Worm (Caenorhabditis elegans) whole organism, young adult: ENCODE measurements around the gene F48F7.5.

Experiments used
- B0035.1 ChIP-seq: sonication (generic microtip); optimal IDR thresholded peaks from 2 replicates; lab custom pipeline; 2016; ENCODE audit warnings: missing genetic modification characterization, mild to moderate bottlenecking, missing compliant biosample characterization, missing genotype, missing genetic modification reagents
- B0261.1 ChIP-seq: sonication (generic microtip); optimal IDR thresholded peaks from 2 replicates; lab custom pipeline; 2016; ENCODE audit warnings: mild to moderate bottlenecking, missing genetic modification characterization, moderate library complexity, missing compliant biosample characterization
- C17E4.6 ChIP-seq: fragments of 200-800 bp; sonication (Bioruptor generic); IDR thresholded peaks from 2 replicates; pipeline ENCODE4 v1.3.6; 2022; ENCODE audit warnings: missing genetic modification reagents, missing genetic modification characterization, missing compliant biosample characterization
- F10E7.11 ChIP-seq: sonication (generic microtip); optimal IDR thresholded peaks from 2 replicates; lab custom pipeline; 2017; ENCODE audit warnings: mild to moderate bottlenecking, missing genetic modification characterization, moderate library complexity, missing compliant biosample characterization
- F22D6.2 ChIP-seq: sonication (generic microtip); optimal IDR thresholded peaks from 2 replicates; lab custom pipeline; 2016; ENCODE audit warnings: mild to moderate bottlenecking, missing genetic modification characterization, missing compliant biosample characterization
- F39B2.1 ChIP-seq: fragments of 200-800 bp; sonication (Bioruptor generic); IDR thresholded peaks from 2 replicates; pipeline ENCODE4 v1.3.6; 2022; ENCODE audit warnings: missing genetic modification reagents, missing genetic modification characterization, missing compliant biosample characterization
- K11D2.4 ChIP-seq: fragments of 200-800 bp; sonication (Bioruptor generic); IDR thresholded peaks from 2 replicates; pipeline ENCODE4 v1.3.6; 2022; ENCODE audit warnings: missing genetic modification reagents, missing genetic modification characterization, missing compliant biosample characterization
- K12H6.12 ChIP-seq: fragments of 200-800 bp; sonication (Bioruptor generic); optimal IDR thresholded peaks from 2 replicates; lab custom pipeline; 2018; ENCODE audit warnings: mild to moderate bottlenecking, missing genetic modification characterization, missing compliant biosample characterization
- T07F8.4 ChIP-seq: sonication (generic microtip); optimal IDR thresholded peaks from 2 replicates; lab custom pipeline; 2016; ENCODE audit warnings: mild to moderate bottlenecking, missing genetic modification characterization, moderate library complexity, missing compliant biosample characterization
- ZK185.1 ChIP-seq: sonication (generic microtip); optimal IDR thresholded peaks from 2 replicates; lab custom pipeline; 2016; ENCODE audit warnings: mild to moderate bottlenecking, missing genetic modification characterization, missing compliant biosample characterization; ENCODE audit not compliant: poor library complexity, severe bottlenecking
- atf-7 ChIP-seq: sonication (generic microtip); optimal IDR thresholded peaks from 2 replicates; lab custom pipeline; 2017; ENCODE audit warnings: mild to moderate bottlenecking, missing genetic modification characterization, missing compliant biosample characterization
- attf-6 ChIP-seq: fragments of 200-800 bp; sonication (Bioruptor generic); IDR thresholded peaks from 2 replicates; pipeline ENCODE4 v1.3.6; 2022; ENCODE audit warnings: missing genetic modification reagents, missing genetic modification characterization, missing compliant biosample characterization
- bed-2 ChIP-seq: fragments of 200-800 bp; sonication (Bioruptor generic); IDR thresholded peaks from 2 replicates; pipeline ENCODE4 v1.3.6; 2022; ENCODE audit warnings: missing genetic modification reagents, missing genetic modification characterization, missing compliant biosample characterization
- ceh-27 ChIP-seq: fragments of 200-800 bp; sonication (Bioruptor generic); optimal IDR thresholded peaks from 2 replicates; lab custom pipeline; 2018; ENCODE audit warnings: mild to moderate bottlenecking, missing genetic modification characterization, moderate library complexity, missing compliant biosample characterization
- ceh-40 ChIP-seq: fragments of 200-800 bp; sonication (Bioruptor generic); IDR thresholded peaks from 2 replicates; pipeline ENCODE4 v1.3.6; 2022; ENCODE audit warnings: missing genetic modification characterization, missing compliant biosample characterization
- ceh-91 ChIP-seq: fragments of 200-800 bp; sonication (Bioruptor generic); IDR thresholded peaks from 2 replicates; pipeline ENCODE4 v1.3.6; 2022; ENCODE audit warnings: missing genetic modification reagents, missing genetic modification characterization, missing compliant biosample characterization
- dox-1 ChIP-seq: fragments of 200-800 bp; sonication (Bioruptor generic); IDR thresholded peaks from 2 replicates; pipeline ENCODE4 v1.3.6; 2022; ENCODE audit warnings: missing genetic modification reagents, missing genetic modification characterization, missing compliant biosample characterization
- dpl-1 ChIP-seq: fragments of 150-350 bp; optimal IDR thresholded peaks from 2 replicates; lab custom pipeline; 2014; ENCODE audit warnings: missing biosample characterization, missing genetic modification reagents, missing genetic modification characterization
- egl-44 ChIP-seq: fragments of 200-800 bp; sonication (Bioruptor generic); IDR thresholded peaks from 2 replicates; pipeline ENCODE4 v1.3.6; 2022; ENCODE audit warnings: missing genetic modification reagents, missing genetic modification characterization, missing compliant biosample characterization
- ekl-4 ChIP-seq: fragments of 200-800 bp; sonication (Bioruptor generic); IDR thresholded peaks from 2 replicates; pipeline ENCODE4 v1.3.6; 2022; ENCODE audit warnings: missing genetic modification reagents, missing genetic modification characterization, missing compliant biosample characterization
- ets-4 ChIP-seq: fragments of 200-800 bp; sonication (Bioruptor generic); optimal IDR thresholded peaks from 2 replicates; lab custom pipeline; 2018; ENCODE audit warnings: mild to moderate bottlenecking, missing genetic modification characterization, missing compliant biosample characterization
- hlh-26 ChIP-seq: fragments of 200-800 bp; sonication (Bioruptor generic); conservative IDR thresholded peaks from 2 replicates; pipeline ENCODE4 v1.3.6; 2022; ENCODE audit warnings: missing genetic modification reagents, missing genetic modification characterization, missing compliant biosample characterization
- hmg-20 ChIP-seq: fragments of 200-800 bp; sonication (Bioruptor generic); IDR thresholded peaks from 2 replicates; pipeline ENCODE4 v1.3.6; 2022; ENCODE audit warnings: missing genetic modification reagents, missing genetic modification characterization, missing compliant biosample characterization
- hsf-1 ChIP-seq: fragments of 200-800 bp; sonication (Bioruptor generic); IDR thresholded peaks from 2 replicates; pipeline ENCODE4 v1.3.6; 2022; ENCODE audit warnings: missing genetic modification reagents, missing genetic modification characterization, missing compliant biosample characterization
- let-526 ChIP-seq: fragments of 200-800 bp; sonication (Bioruptor generic); IDR thresholded peaks from 2 replicates; pipeline ENCODE4 v1.3.6; 2022; ENCODE audit warnings: missing genetic modification reagents, missing genetic modification characterization, missing compliant biosample characterization
- let-607 ChIP-seq, 2 experiments: fragments of 200-800 bp in 1 of 2; sonication (Bioruptor generic) in 1 of 2; sonication (generic microtip) in 1 of 2; optimal IDR thresholded peaks; 2 replicates each; lab custom pipeline; 2016 to 2018; ENCODE audit warnings: mild to moderate bottlenecking in 2 of 2, missing compliant biosample characterization in 2 of 2, missing genetic modification characterization in 2 of 2, moderate library complexity in 2 of 2, missing genotype in 1 of 2
- lin-26 ChIP-seq: fragments of 200-800 bp; sonication (Bioruptor generic); IDR thresholded peaks from 2 replicates; pipeline ENCODE4 v1.3.6; 2022; ENCODE audit warnings: missing genetic modification reagents, missing genetic modification characterization, missing compliant biosample characterization
- lsl-1 ChIP-seq: fragments of 200-800 bp; sonication (Bioruptor generic); optimal IDR thresholded peaks from 2 replicates; lab custom pipeline; 2018; ENCODE audit warnings: mild to moderate bottlenecking, missing genetic modification characterization, moderate library complexity, missing compliant biosample characterization
- lsy-27 ChIP-seq: sonication (generic microtip); optimal IDR thresholded peaks from 2 replicates; lab custom pipeline; 2017; ENCODE audit warnings: missing genetic modification characterization, mild to moderate bottlenecking, missing compliant biosample characterization, antibody characterized with exemption, missing genotype, borderline replicate concordance; ENCODE audit not compliant: insufficient read depth
- mcd-1 ChIP-seq: fragments of 200-800 bp; sonication (Bioruptor generic); IDR thresholded peaks from 2 replicates; pipeline ENCODE4 v1.3.6; 2022; ENCODE audit warnings: missing genetic modification reagents, missing genetic modification characterization, missing compliant biosample characterization
- mes-4 ChIP-seq: sonication (generic microtip); optimal IDR thresholded peaks from 2 replicates; lab custom pipeline; 2016; ENCODE audit warnings: missing genotype, missing genetic modification characterization, missing compliant biosample characterization
- mxl-1 ChIP-seq: sonication (generic microtip); optimal IDR thresholded peaks from 2 replicates; lab custom pipeline; 2016; ENCODE audit warnings: missing genetic modification characterization, missing compliant biosample characterization
- nfya-1 ChIP-seq: sonication (generic microtip); optimal IDR thresholded peaks from 2 replicates; lab custom pipeline; 2017; ENCODE audit warnings: antibody characterized with exemption, missing compliant biosample characterization, missing genetic modification characterization, borderline replicate concordance; ENCODE audit not compliant: insufficient read depth
- nhr-179 ChIP-seq: sonication (generic microtip); optimal IDR thresholded peaks from 2 replicates; lab custom pipeline; 2016; ENCODE audit warnings: mild to moderate bottlenecking, missing genetic modification characterization, missing compliant biosample characterization
- nhr-80 ChIP-seq: sonication (generic microtip); optimal IDR thresholded peaks from 2 replicates; lab custom pipeline; 2016; ENCODE audit warnings: missing genetic modification characterization, missing compliant biosample characterization
- repo-1 ChIP-seq: sonication (generic microtip); optimal IDR thresholded peaks from 2 replicates; lab custom pipeline; 2017; ENCODE audit warnings: mild to moderate bottlenecking, missing genetic modification characterization, missing compliant biosample characterization
- snpc-3.4 ChIP-seq: sonication (generic microtip); optimal IDR thresholded peaks from 2 replicates; lab custom pipeline; 2017; ENCODE audit warnings: missing genetic modification characterization, mild to moderate bottlenecking, missing compliant biosample characterization, antibody characterized with exemption, moderate library complexity, missing genotype, missing genetic modification reagents
- unc-130 ChIP-seq: sonication (generic microtip); optimal IDR thresholded peaks from 2 replicates; lab custom pipeline; 2016; ENCODE audit warnings: missing genetic modification reagents, missing genetic modification characterization, missing compliant biosample characterization
- unc-62 ChIP-seq: fragments of 150-350 bp; optimal IDR thresholded peaks from 2 replicates; lab custom pipeline; 2014; ENCODE audit warnings: missing biosample characterization, missing genetic modification reagents, missing genetic modification characterization
- xnd-1 ChIP-seq: sonication (generic microtip); optimal IDR thresholded peaks from 2 replicates; lab custom pipeline; 2016; ENCODE audit warnings: missing genotype, missing genetic modification reagents, missing genetic modification characterization, missing compliant biosample characterization
- zfh-2 ChIP-seq: fragments of 200-800 bp; sonication (Bioruptor generic); conservative IDR thresholded peaks from 2 replicates; pipeline ENCODE4 v1.3.6; 2022; ENCODE audit warnings: missing genetic modification reagents, missing genetic modification characterization, missing compliant biosample characterization
- ztf-26 ChIP-seq: sonication (generic microtip); optimal IDR thresholded peaks from 2 replicates; lab custom pipeline; 2017; ENCODE audit warnings: missing genetic modification characterization, missing compliant biosample characterization
- ztf-3 ChIP-seq: fragments of 200-800 bp; sonication (Bioruptor generic); optimal IDR thresholded peaks from 2 replicates; lab custom pipeline; 2018; ENCODE audit warnings: mild to moderate bottlenecking, missing genetic modification characterization, missing compliant biosample characterization

The F48F7.5 gene

DNA sequence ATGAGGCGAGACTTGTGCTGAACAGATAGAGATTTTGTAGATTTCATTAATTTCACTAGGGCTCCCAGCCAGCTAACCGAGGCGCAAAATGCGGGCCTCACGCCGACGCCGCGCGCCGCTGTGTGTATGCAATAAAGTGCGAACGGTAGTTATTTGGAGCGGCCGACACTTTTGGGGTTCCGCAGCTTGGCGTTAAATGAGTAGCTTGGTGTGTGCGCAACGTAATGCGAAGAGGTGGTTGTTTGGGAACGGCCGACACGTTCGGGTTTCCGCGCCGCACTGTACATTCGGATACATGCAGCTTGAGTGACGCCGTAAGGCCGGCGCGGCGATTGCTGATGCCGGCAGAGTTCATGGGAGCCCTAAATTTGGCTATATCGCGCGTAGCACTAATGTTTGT lies 32.7 kb downstream of the F48F7.5 start (continued):
- TF ChIP-seq mes-4 (tag; lab: Kevin White, UChicago): no peak
- no peak for TF ChIP-seq let-607 (tag; optimal IDR thresholded peaks at IDR 0.05; lab: Kevin White, UChicago)
- TF ChIP-seq, all 124 proteins: peak for 4

DNA sequence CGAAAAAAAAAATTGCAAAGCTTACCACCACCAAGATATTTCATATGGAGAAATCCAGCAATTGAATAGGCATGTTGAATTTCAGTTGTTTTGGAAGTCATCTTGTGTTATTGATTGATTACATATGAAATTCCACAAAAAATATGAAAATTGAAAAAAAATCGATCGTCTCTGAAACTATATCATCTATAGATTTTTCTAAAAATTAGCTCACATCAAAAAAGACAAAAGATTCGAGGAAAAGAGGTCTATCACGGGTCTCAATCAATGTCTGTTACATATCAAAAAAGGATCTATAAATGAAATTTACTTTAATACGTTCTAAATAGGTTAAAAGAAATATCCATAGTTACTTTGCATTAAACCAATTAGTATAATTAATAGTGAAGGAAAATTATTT lies 37.0 kb downstream of the F48F7.5 start, which contains the start of gene tbc-19:
Gene tbc-19, minus strand, starts transcription at position 101 of the 400 bp plus-strand sequence.
- no peak for TF ChIP-seq unc-130 (GFP tag; lab: Kevin White, UChicago)
- no peak for TF ChIP-seq K11D2.4
- TF ChIP-seq T07F8.4: no peak
- TF ChIP-seq bed-2 (GFP tag; lab: Robert Waterston, UW): no peak
- no peak for TF ChIP-seq mes-4 (tag; lab: Kevin White, UChicago)
- TF ChIP-seq repo-1 (tag; lab: Kevin White, UChicago): no peak
- no peak for TF ChIP-seq egl-44 (GFP tag; lab: Robert Waterston, UW)
- TF ChIP-seq atf-7: no peak
- no peak for TF ChIP-seq B0261.1 (tag; lab: Kevin White, UChicago)
- no peak for TF ChIP-seq hsf-1 (GFP tag; lab: Robert Waterston, UW)
- TF ChIP-seq F39B2.1 (GFP tag; lab: Robert Waterston, UW): no peak
- no peak for TF ChIP-seq nfya-1 (tag; lab: Kevin White, UChicago)
- no peak for TF ChIP-seq ZK185.1 (tag; lab: Kevin White, UChicago)
- no peak for TF ChIP-seq B0035.1
- TF ChIP-seq ceh-27: no peak
- no peak for TF ChIP-seq dox-1

DNA sequence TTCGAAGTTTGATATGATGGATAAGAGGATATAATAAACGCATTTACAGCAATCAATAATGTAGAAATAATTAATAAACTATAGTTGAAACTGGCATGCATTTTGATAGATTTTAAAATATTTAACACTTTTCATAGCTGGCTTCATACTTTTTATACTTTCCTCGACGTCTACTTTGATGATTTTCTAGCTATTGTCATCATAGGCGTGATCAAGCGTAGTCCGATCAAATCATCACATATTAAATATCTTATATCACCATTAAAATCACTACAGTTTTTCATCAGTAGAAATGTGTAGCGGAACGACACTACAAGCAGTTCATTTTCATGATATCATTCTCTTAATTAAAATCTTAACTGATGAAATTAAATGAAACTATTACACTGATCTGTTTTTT lies 39.9 kb downstream of the F48F7.5 start, which contains the start of gene C04C11.25:
Gene C04C11.25, minus strand, starts transcription at position 101 of the 400 bp plus-strand sequence.
- no peak for TF ChIP-seq ekl-4 (GFP tag; lab: Robert Waterston, UW)
- TF ChIP-seq, all 124 proteins: peak for 0

DNA sequence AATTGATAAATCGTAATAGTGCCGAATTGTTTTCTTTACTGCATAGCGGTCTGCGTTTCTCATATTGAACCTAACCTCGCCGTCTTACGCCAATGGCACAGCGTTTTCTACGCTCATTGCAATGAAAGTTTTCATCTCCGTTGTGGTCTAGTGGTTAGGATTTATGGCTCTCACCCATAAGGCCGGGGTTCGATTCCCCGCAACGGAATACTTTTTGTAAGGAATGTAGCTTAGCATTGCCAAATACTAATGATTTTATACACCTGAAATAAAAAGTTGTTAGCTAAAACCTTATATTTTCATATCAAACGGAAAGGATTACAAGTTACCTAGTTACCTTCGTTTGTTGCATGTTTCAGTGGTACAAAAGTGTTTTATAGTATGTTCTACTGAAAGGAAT lies 40.4 kb downstream of the F48F7.5 start:
- TF ChIP-seq K12H6.12 (tag; lab: Kevin White, UChicago) (peak; percentile 45), let-526 (GFP tag; lab: Robert Waterston, UW) (peak; percentile 44; the same call in 1 of the 2 replicates), attf-6 (GFP tag; lab: Robert Waterston, UW) (0 out of 2 replicates have a peak, but pooled peaks have one; percentile 48), ceh-91 (no peak), mes-4 (tag; lab: Kevin White, UChicago) (peak; percentile 77), ztf-3 (GFP tag; lab: Kevin White, UChicago) (peak; percentile 63), lsl-1 (GFP tag; lab: Kevin White, UChicago) (no peak), nhr-179 (tag; lab: Kevin White, UChicago) (no peak), repo-1 (tag; lab: Kevin White, UChicago) (peak; percentile 7), mxl-1 (tag; lab: Kevin White, UChicago) (peak; percentile 79), F22D6.2 (peak; percentile 38), hlh-26 (GFP tag; lab: Robert Waterston, UW) (no peak), snpc-3.4 (tag; lab: Kevin White, UChicago) (peak; percentile 82), lin-26 (GFP tag; lab: Robert Waterston, UW) (peak; percentile 89), xnd-1 (tag; lab: Kevin White, UChicago) (no peak), ceh-40 (0 out of 2 replicates have a peak, but pooled peaks have one; percentile 75), unc-62 (GFP tag; lab: Kevin White, UChicago) (no peak), zfh-2 (GFP tag; lab: Robert Waterston, UW) (no peak), lsy-27 (no peak), ztf-26 (tag; lab: Kevin White, UChicago) (peak; percentile 57), mcd-1 (GFP tag; lab: Robert Waterston, UW) (peak; percentile 62; the same call in 1 of the 2 replicates), ceh-27 (peak; percentile 76), nhr-80 (tag; lab: Kevin White, UChicago) (peak; percentile 41), ets-4 (GFP tag; lab: Kevin White, UChicago) (no peak), C17E4.6 (GFP tag; lab: Robert Waterston, UW) (no peak), hmg-20 (GFP tag; lab: Robert Waterston, UW) (peak; percentile 68; the same call in 1 of the 2 replicates), dpl-1 (no peak), F10E7.11 (tag; lab: Kevin White, UChicago) (no peak)
